Worm (Caenorhabditis elegans): Measurements from ENCODE around the gene Y39B6A.29.

Gene Y39B6A.29

ce11 chrV:18990238-18990901 lies 34.2 kb downstream of the Y39B6A.29 start, which contains the start of the genes reps-1 and Y39B6A.37 (continued):
- peak; percentile 44 for TF ChIP-seq nhr-28 (tag; optimal IDR thresholded peaks at IDR 0.05)
- peak; percentile 2 for TF ChIP-seq F10B5.3 (tag; optimal IDR thresholded peaks at IDR 0.05)
- TF ChIP-seq F26F4.8 (GFP tag; conservative IDR thresholded peaks at IDR 0.05): no peak
- peak; percentile 68 for TF ChIP-seq aha-1 (tag)
- TF ChIP-seq nhr-111 (GFP tag; optimal IDR thresholded peaks at IDR 0.05): no peak
- peak in 1 of 2 experiments; percentile 7 for TF ChIP-seq daf-16 (GFP tag; optimal IDR thresholded peaks at IDR 0.05)
- peak; percentile 36 for TF ChIP-seq daf-16 (tag; optimal IDR thresholded peaks at IDR 0.05)
- no peak for TF ChIP-seq unc-39 (tag; optimal IDR thresholded peaks at IDR 0.05)
- TF ChIP-seq nhr-42 (GFP tag; IDR thresholded peaks at IDR 0.05): no peak
- 0 out of 2 replicates have a peak, but pooled peaks have one; percentile 16 for TF ChIP-seq arid-1 (GFP tag; conservative IDR thresholded peaks at IDR 0.05)
- TF ChIP-seq spr-3 (GFP tag; optimal IDR thresholded peaks at IDR 0.05): peak; percentile 13

DNA sequence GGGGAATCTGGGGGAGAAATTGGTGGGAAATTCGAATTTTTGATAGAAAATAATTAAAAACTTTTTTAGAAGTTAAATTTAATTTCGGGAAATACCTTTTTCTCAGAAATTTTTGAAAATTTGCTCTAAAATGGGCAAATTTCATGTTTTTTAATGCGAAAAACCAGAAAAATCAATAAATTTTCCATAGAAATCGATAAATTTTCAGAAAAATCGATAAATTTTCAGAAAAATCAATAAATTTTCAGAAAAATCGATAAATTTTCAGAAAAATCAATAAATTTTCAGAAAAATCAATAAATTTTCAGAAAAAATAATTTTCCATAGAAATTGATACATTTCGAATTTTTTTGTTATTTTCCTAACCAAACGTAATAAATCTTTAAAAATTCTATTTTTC lies 38.5 kb downstream of the Y39B6A.29 start:
- TF ChIP-seq unc-130 (GFP tag; optimal IDR thresholded peaks at IDR 0.05): no peak
- TF ChIP-seq snpc-1.2 (GFP tag; IDR thresholded peaks at IDR 0.05): no peak
- TF ChIP-seq ceh-28 (tag; optimal IDR thresholded peaks at IDR 0.05): peak; percentile 71

DNA sequence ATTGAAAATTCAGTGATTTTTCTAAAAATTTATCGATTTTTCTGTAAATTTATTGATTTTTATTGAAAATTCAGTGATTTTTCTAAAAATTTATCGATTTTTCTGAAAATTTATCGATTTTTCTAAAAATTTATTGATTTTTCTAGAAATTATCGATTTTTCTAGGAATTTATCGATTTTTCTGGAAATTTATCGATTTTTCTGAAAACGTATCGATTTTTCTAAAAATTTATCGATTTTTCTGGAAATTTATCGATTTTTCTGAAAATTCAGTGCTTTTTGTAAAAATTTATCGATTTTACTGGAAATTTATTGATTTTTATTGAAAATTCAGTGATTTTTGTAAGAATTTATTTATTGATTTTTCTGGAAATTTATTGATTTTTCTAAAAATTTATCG lies 39.9 kb downstream of the Y39B6A.29 start:
- peak; percentile 41 for TF ChIP-seq ceh-28 (tag; optimal IDR thresholded peaks at IDR 0.05)

- TF ChIP-seq Y75B8A.6 (GFP tag; IDR thresholded peaks at IDR 0.05): no peak
- TF ChIP-seq tra-1 (GFP tag; IDR thresholded peaks at IDR 0.05): no peak
- TF ChIP-seq gei-8 (GFP tag; optimal IDR thresholded peaks at IDR 0.05): no peak
- no peak for TF ChIP-seq spr-1 (tag; optimal IDR thresholded peaks at IDR 0.05)
- peak; percentile 66 for TF ChIP-seq aha-1 (tag)
Measured at ce11 chrV:18981736-18982135, 42.8 kb downstream of the Y39B6A.29 start.

- TF ChIP-seq nhr-48 (tag; optimal IDR thresholded peaks at IDR 0.05) (no peak), mdl-1 (tag; optimal IDR thresholded peaks at IDR 0.05) (no peak), spr-3 (GFP tag; optimal IDR thresholded peaks at IDR 0.05) (no peak), lin-15B (tag; optimal IDR thresholded peaks at IDR 0.05) (no peak), php-3 (GFP tag; IDR thresholded peaks at IDR 0.05) (no peak), nhr-6 (tag; optimal IDR thresholded peaks at IDR 0.05) (peak; percentile 67), nhr-10 (tag; optimal IDR thresholded peaks at IDR 0.05) (no peak), ztf-7 (tag; optimal IDR thresholded peaks at IDR 0.05) (peak; percentile 10), dmd-6 (GFP tag; IDR thresholded peaks at IDR 0.05) (peak; percentile 64), ceh-44 (GFP tag; IDR thresholded peaks at IDR 0.05) (peak; percentile 66; the same call in 1 of the 2 replicates), hlh-11 (tag; optimal IDR thresholded peaks at IDR 0.05) (peak; percentile 0), Y48G9A.11 (GFP tag; IDR thresholded peaks at IDR 0.05) (peak; percentile 68), nhr-11 (tag; optimal IDR thresholded peaks at IDR 0.05) (no peak), rbr-2 (tag; optimal IDR thresholded peaks at IDR 0.05) (peak; percentile 37), pqm-1 (tag; optimal IDR thresholded peaks at IDR 0.05) (no peak), hmg-1.1 (GFP tag; IDR thresholded peaks at IDR 0.05) (0 out of 2 replicates have a peak, but pooled peaks have one; percentile 38), lsy-2 (tag; optimal IDR thresholded peaks at IDR 0.05) (peak in 1 of 2 experiments; percentile 77), egl-27 (tag; optimal IDR thresholded peaks at IDR 0.05) (no peak), dve-1 (tag; optimal IDR thresholded peaks at IDR 0.05; ENCODE audit: insufficient read depth) (peak; percentile 27), ZK546.5 (tag; optimal IDR thresholded peaks at IDR 0.05) (no peak), F49E8.2 (tag; optimal IDR thresholded peaks at IDR 0.05; ENCODE audit: borderline replicate concordance) (peak; percentile 47), dmd-9 (GFP tag; IDR thresholded peaks at IDR 0.05) (peak; percentile 92), T20F7.1 (GFP tag; optimal IDR thresholded peaks at IDR 0.05) (no peak), vab-7 (GFP tag; IDR thresholded peaks at IDR 0.05) (no peak), daf-16 (GFP tag; optimal IDR thresholded peaks at IDR 0.05) (no peak), daf-16 (tag; optimal IDR thresholded peaks at IDR 0.05) (peak; percentile 46), tra-1 (GFP tag; IDR thresholded peaks at IDR 0.05) (peak; percentile 85), ZK337.2 (GFP tag; IDR thresholded peaks at IDR 0.05) (peak; percentile 92), duxl-1 (tag; optimal IDR thresholded peaks at IDR 0.05; ENCODE audit: poor library complexity) (peak; percentile 70)
Measured at ce11 chrV:18980980-18981529, 43.5 kb downstream of the Y39B6A.29 start, which contains the start of the genes mrps-35 and sws-1. mrps-35 (plus strand) TSS chrV:18981306. sws-1 (minus strand) TSS chrV:18981479.
